Fruit fly (Drosophila melanogaster): ENCODE data around the gene caps.

Gene caps

dm6 chr3L:13251786-13252185 is 23.3 kb downstream of the caps start (continued):
- TF ChIP-seq CG11294 (GFP tag; IDR thresholded peaks at IDR 0.05), result no peak

- no peak for TF ChIP-seq cyc (GFP tag; optimal IDR thresholded peaks at IDR 0.05)
- peak; percentile 12 for TF ChIP-seq Eip78C (GFP tag)
Measured at dm6 chr3L:13252952-13253478, 24.5 kb downstream of the caps start.

- TF ChIP-seq CG16779 (tag; optimal IDR thresholded peaks at IDR 0.05) (no peak), Smox (GFP tag; optimal IDR thresholded peaks at IDR 0.05) (no peak), dac (GFP tag; optimal IDR thresholded peaks at IDR 0.05) (no peak), fkh (GFP tag; optimal IDR thresholded peaks at IDR 0.05) (no peak), CG1621 (tag; optimal IDR thresholded peaks at IDR 0.05) (no peak), CG34406 (GFP tag; optimal IDR thresholded peaks at IDR 0.05) (no peak), svp (GFP tag) (peak; percentile 33), Hr39 (GFP tag; optimal IDR thresholded peaks at IDR 0.05) (no peak), Ets96B (tag; optimal IDR thresholded peaks at IDR 0.05) (no peak), Blimp-1 (GFP tag; optimal IDR thresholded peaks at IDR 0.05) (peak; percentile 19), CG7368 (GFP tag; optimal IDR thresholded peaks at IDR 0.05) (no peak), Sox15 (GFP tag; optimal IDR thresholded peaks at IDR 0.05) (no peak)
Measured at dm6 chr3L:13254274-13254673, 25.8 kb downstream of the caps start.

dm6 chr3L:13255393-13256078 is 27.0 kb downstream of the caps start:
- TF ChIP-seq svp (GFP tag) (peak; percentile 61), topi (GFP tag; optimal IDR thresholded peaks at IDR 0.05) (peak; percentile 40), OdsH (GFP tag; optimal IDR thresholded peaks at IDR 0.05) (peak; percentile 1), vri (GFP tag; optimal IDR thresholded peaks at IDR 0.05) (peak; percentile 1), lz (GFP tag; optimal IDR thresholded peaks at IDR 0.05) (peak; percentile 12), Eip78C (GFP tag) (peak; percentile 69), Sox14 (GFP tag; optimal IDR thresholded peaks at IDR 0.05) (no peak), CG32006 (GFP tag; optimal IDR thresholded peaks at IDR 0.05) (peak; percentile 41), ss (GFP tag; optimal IDR thresholded peaks at IDR 0.05) (peak in 1 of 2 experiments; percentile 39), dsx (GFP tag; optimal IDR thresholded peaks at IDR 0.05; ENCODE audit: poor library complexity, severe bottlenecking) (peak; percentile 12), CG6854 (GFP tag; optimal IDR thresholded peaks at IDR 0.05) (peak; percentile 47), fd59A (GFP tag; optimal IDR thresholded peaks at IDR 0.05) (peak; percentile 3), CG6163 (GFP tag; IDR thresholded peaks at IDR 0.05) (0 out of 3 replicates have a peak, but pooled peaks have one; percentile 5), CG4318 (GFP tag; optimal IDR thresholded peaks at IDR 0.05) (peak; percentile 0), CG6792 (GFP tag; optimal IDR thresholded peaks at IDR 0.05) (no peak), Met (GFP tag; optimal IDR thresholded peaks at IDR 0.05) (no peak), CG10631 (GFP tag; optimal IDR thresholded peaks at IDR 0.05) (peak; percentile 33), CG8319 (GFP tag; optimal IDR thresholded peaks at IDR 0.05) (no peak)

DNA sequence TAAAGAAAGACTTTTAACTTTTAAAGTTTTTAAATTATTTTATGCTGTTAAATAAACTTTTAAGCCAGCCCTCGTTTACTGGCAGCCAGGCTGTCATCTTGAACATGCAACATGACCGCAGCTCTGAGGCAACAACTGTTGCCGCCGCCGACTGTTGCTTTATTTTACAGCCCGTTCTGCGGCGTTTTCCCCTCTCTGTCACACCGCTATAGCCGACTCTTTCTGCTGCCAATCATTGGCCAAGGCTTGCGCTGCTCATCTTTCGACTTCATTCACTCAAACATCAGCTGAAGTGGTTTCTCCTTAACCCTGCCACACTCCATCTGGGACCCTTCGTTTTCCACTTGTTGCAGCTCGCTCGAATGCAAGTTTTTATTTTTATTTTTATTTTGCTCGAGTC is 27.7 kb downstream of the caps start:
- no peak for TF ChIP-seq Eip78C (GFP tag)
- no peak for TF ChIP-seq CG6808 (GFP tag; optimal IDR thresholded peaks at IDR 0.05)
- peak; percentile 98 for TF ChIP-seq CG6854 (GFP tag; optimal IDR thresholded peaks at IDR 0.05)
- no peak for TF ChIP-seq cyc (GFP tag; optimal IDR thresholded peaks at IDR 0.05)
- TF ChIP-seq CG11762 (GFP tag; optimal IDR thresholded peaks at IDR 0.05; ENCODE audit: insufficient read depth), result no peak
- peak in 1 of 2 experiments; percentile 13 for TF ChIP-seq salr (GFP tag; optimal IDR thresholded peaks at IDR 0.05)
- no peak for TF ChIP-seq achi (GFP tag; optimal IDR thresholded peaks at IDR 0.05)
- TF ChIP-seq Sox102F (GFP tag; optimal IDR thresholded peaks at IDR 0.05), result no peak
- peak; percentile 9 for TF ChIP-seq net (GFP tag; optimal IDR thresholded peaks at IDR 0.05)
- TF ChIP-seq CG6276 (GFP tag; optimal IDR thresholded peaks at IDR 0.05), result no peak
- no peak for TF ChIP-seq Ets21C (GFP tag; optimal IDR thresholded peaks at IDR 0.05)
- no peak for TF ChIP-seq acj6 (GFP tag; optimal IDR thresholded peaks at IDR 0.05)
- TF ChIP-seq CG11294 (GFP tag; IDR thresholded peaks at IDR 0.05), result no peak
- no peak for TF ChIP-seq Blimp-1 (GFP tag; optimal IDR thresholded peaks at IDR 0.05)
- TF ChIP-seq ss (GFP tag; optimal IDR thresholded peaks at IDR 0.05), result no peak
- no peak for TF ChIP-seq CG15336 (GFP tag; IDR thresholded peaks at IDR 0.05)
